Worm (Caenorhabditis elegans) whole organism, L4/young adult: Measurements from ENCODE around the gene ykt-6.
A peak's percentile ranks its signal among the peaks of the same experiment; 100 is the strongest.

Experiments used
- W03F9.2 ChIP-seq: fragments of 150-350 bp; optimal IDR thresholded peaks from 2 replicates; lab custom pipeline; 2014; ENCODE audit warnings: missing biosample characterization, missing genetic modification characterization
- dao-5 ChIP-seq: sonication (generic microtip); optimal IDR thresholded peaks from 2 replicates; lab custom pipeline; 2016; ENCODE audit warnings: missing genotype, missing genetic modification characterization, moderate library complexity, missing compliant biosample characterization
- him-1 ChIP-seq: sonication (generic microtip); optimal IDR thresholded peaks from 2 replicates; lab custom pipeline; 2016; ENCODE audit warnings: missing genotype, missing genetic modification reagents, missing genetic modification characterization, missing compliant biosample characterization

ykt-6 gene

ce11 chrIII:7304961-7305648, 17.7 kb upstream of the ykt-6 start:
- TF ChIP-seq W03F9.2, result no peak
- TF ChIP-seq him-1 (tag; lab: Kevin White, UChicago), result no peak
- no peak for TF ChIP-seq dao-5

ce11 chrIII:7301668-7302067, 14.3 kb upstream of the ykt-6 start:
- TF ChIP-seq dao-5 (no peak), him-1 (tag; lab: Kevin White, UChicago) (no peak), W03F9.2 (no peak)

- TF ChIP-seq him-1 (tag; lab: Kevin White, UChicago) (no peak), W03F9.2 (no peak), dao-5 (no peak)
Measured at ce11 chrIII:7300763-7301162, 13.4 kb upstream of the ykt-6 start.

ce11 chrIII:7300169-7300568, 12.8 kb upstream of the ykt-6 start:
- TF ChIP-seq W03F9.2 (no peak), him-1 (tag; lab: Kevin White, UChicago) (no peak), dao-5 (no peak)

- TF ChIP-seq dao-5 (no peak), him-1 (tag; lab: Kevin White, UChicago) (no peak), W03F9.2 (no peak)
Measured at ce11 chrIII:7299466-7299865, 12.1 kb upstream of the ykt-6 start, which contains the start of the genes B0361.14 and B0361.9. TSS of gene B0361.14 (minus strand) at chrIII:7299531. TSS of gene B0361.9 (minus strand) at chrIII:7299631.

ce11 chrIII:7298045-7298444, 10.6 kb upstream of the ykt-6 start:
- TF ChIP-seq him-1 (tag; lab: Kevin White, UChicago), result no peak
- TF ChIP-seq W03F9.2, result no peak
- TF ChIP-seq dao-5, result no peak

ce11 chrIII:7297045-7297680, 9.8 kb upstream of the ykt-6 start:
- no peak for TF ChIP-seq him-1 (tag; lab: Kevin White, UChicago)
- no peak for TF ChIP-seq dao-5
- TF ChIP-seq W03F9.2, result no peak

ce11 chrIII:7296092-7296668, 8.8 kb upstream of the ykt-6 start:
- no peak for TF ChIP-seq W03F9.2
- no peak for TF ChIP-seq him-1 (tag; lab: Kevin White, UChicago)
- TF ChIP-seq dao-5, result no peak

ce11 chrIII:7293075-7293684, 5.8 kb upstream of the ykt-6 start, which contains the start of gene cwf-19L2:
TSS of gene cwf-19L2 (plus strand) at chrIII:7293634.
- no peak for TF ChIP-seq dao-5
- TF ChIP-seq W03F9.2, result peak; percentile 27

ce11 chrIII:7292569-7292968, 5.2 kb upstream of the ykt-6 start:
- TF ChIP-seq dao-5, result no peak
- no peak for TF ChIP-seq W03F9.2
- no peak for TF ChIP-seq him-1 (tag; lab: Kevin White, UChicago)

- TF ChIP-seq W03F9.2 (no peak), dao-5 (no peak), him-1 (tag; lab: Kevin White, UChicago) (no peak)
Measured at ce11 chrIII:7291216-7291615, 3.8 kb upstream of the ykt-6 start.

- no peak for TF ChIP-seq him-1 (tag; lab: Kevin White, UChicago)
- TF ChIP-seq dao-5, result no peak
- TF ChIP-seq W03F9.2, result no peak
Measured at ce11 chrIII:7290462-7290861, 3.1 kb upstream of the ykt-6 start, which contains the start of gene algn-11. TSS of gene algn-11 (minus strand) at chrIII:7290562.

ce11 chrIII:7285783-7286182, 1.6 kb downstream of the ykt-6 start, which contains the start of gene pho-5:
TSS of gene pho-5 (minus strand) at chrIII:7285883.
- TF ChIP-seq dao-5, result no peak
- no peak for TF ChIP-seq him-1 (tag; lab: Kevin White, UChicago)
- no peak for TF ChIP-seq W03F9.2

- no peak for TF ChIP-seq him-1 (tag; lab: Kevin White, UChicago)
- TF ChIP-seq dao-5, result no peak
- TF ChIP-seq W03F9.2, result no peak
Measured at ce11 chrIII:7281179-7281578, 6.2 kb downstream of the ykt-6 start, which contains the start of gene B0361.3. TSS of gene B0361.3 (plus strand) at chrIII:7281462.

ce11 chrIII:7278491-7278890, 8.9 kb downstream of the ykt-6 start:
- TF ChIP-seq dao-5, result peak; percentile 42
- TF ChIP-seq W03F9.2, result peak; percentile 74
- TF ChIP-seq him-1 (tag; lab: Kevin White, UChicago), result no peak
